Fruit fly (Drosophila melanogaster): ENCODE data around the gene CG3407.

dm6 chr2L:3847908-3848307 lies 34.7 kb upstream of the CG3407 start:
- TF ChIP-seq psq (optimal IDR thresholded peaks at IDR 0.05) (no peak), Sin3A (optimal IDR thresholded peaks at IDR 0.05) (no peak)

All from Kc167 (cell line).